Fruit fly (Drosophila melanogaster) whole organism, prepupa: ENCODE data around the gene CG31528.
A peak's percentile ranks its signal among the peaks of the same experiment; 100 is the strongest.

ENCODE experiments used
- Blimp-1 ChIP-seq: fragments of 200-800 bp; sonication (Bioruptor generic); optimal IDR thresholded peaks from 3 replicates; lab custom pipeline; 2017; ENCODE audit warnings: missing biosample characterization, missing genetic modification characterization, mild to moderate bottlenecking, moderate library complexity, missing genetic modification reagents
- CG10631 ChIP-seq: fragments of 200-800 bp; sonication (Bioruptor generic); optimal IDR thresholded peaks from 2 replicates; lab custom pipeline; 2016; ENCODE audit warnings: missing biosample characterization, missing genetic modification characterization
- CG11762 ChIP-seq: fragments of 200-800 bp; sonication (Bioruptor generic); optimal IDR thresholded peaks from 3 replicates; lab custom pipeline; 2016; ENCODE audit warnings: missing biosample characterization, missing genetic modification characterization; ENCODE audit not compliant: insufficient read depth
- CG3032 ChIP-seq: fragments of 200-800 bp; optimal IDR thresholded peaks from 2 replicates; lab custom pipeline; 2019; ENCODE audit warnings: missing biosample characterization, mild to moderate bottlenecking, missing genetic modification characterization, moderate library complexity
- CG31627 ChIP-seq: fragments of 200-800 bp; sonication (Bioruptor generic); optimal IDR thresholded peaks from 3 replicates; lab custom pipeline; 2016; ENCODE audit warnings: missing biosample characterization, missing genetic modification characterization
- CG32006 ChIP-seq: fragments of 200-800 bp; sonication (Bioruptor generic); optimal IDR thresholded peaks from 3 replicates; lab custom pipeline; 2017; ENCODE audit warnings: missing biosample characterization, mild to moderate bottlenecking, missing genetic modification characterization
- CG34406 ChIP-seq: fragments of 200-800 bp; sonication (Bioruptor generic); optimal IDR thresholded peaks from 3 replicates; lab custom pipeline; 2016; ENCODE audit warnings: missing biosample characterization, missing genetic modification characterization
- CG3919 ChIP-seq: fragments of 200-800 bp; sonication (Bioruptor generic); optimal IDR thresholded peaks from 3 replicates; lab custom pipeline; 2016; ENCODE audit warnings: missing biosample characterization, missing genetic modification characterization
- CG4318 ChIP-seq: fragments of 200-800 bp; sonication (Bioruptor generic); optimal IDR thresholded peaks from 3 replicates; lab custom pipeline; 2017; ENCODE audit warnings: missing biosample characterization, mild to moderate bottlenecking, missing genetic modification characterization
- CG6276 ChIP-seq: fragments of 200-800 bp; sonication (Bioruptor generic); optimal IDR thresholded peaks from 2 replicates; lab custom pipeline; 2017; ENCODE audit warnings: missing biosample characterization, mild to moderate bottlenecking, missing genetic modification characterization
- CG6854 ChIP-seq: fragments of 200-800 bp; sonication (Bioruptor generic); optimal IDR thresholded peaks from 2 replicates; lab custom pipeline; 2017; ENCODE audit warnings: missing biosample characterization, mild to moderate bottlenecking, missing genetic modification characterization
- CG8632 ChIP-seq: fragments of 200-800 bp; sonication (Bioruptor generic); optimal IDR thresholded peaks from 3 replicates; lab custom pipeline; 2016; ENCODE audit warnings: missing biosample characterization, missing genetic modification characterization
- CG9139 ChIP-seq: fragments of 200-800 bp; sonication (Bioruptor generic); optimal IDR thresholded peaks from 3 replicates; lab custom pipeline; 2017; ENCODE audit warnings: missing biosample characterization, mild to moderate bottlenecking, missing genetic modification characterization
- Eip75B ChIP-seq: fragments of 200-800 bp; sonication (Bioruptor generic); optimal IDR thresholded peaks from 3 replicates; lab custom pipeline; 2016; ENCODE audit warnings: missing biosample characterization, missing genetic modification characterization
- Eip78C ChIP-seq: fragments of 200-800 bp; sonication (Bioruptor generic); peaks from one replicate; lab custom pipeline; 2016; ENCODE audit warnings: missing biosample characterization, missing genetic modification characterization
- Ets21C ChIP-seq: fragments of 200-800 bp; sonication (Bioruptor generic); optimal IDR thresholded peaks from 3 replicates; lab custom pipeline; 2016; ENCODE audit warnings: missing biosample characterization, missing genetic modification characterization
- Ets96B ChIP-seq: fragments of 200-800 bp; optimal IDR thresholded peaks from 2 replicates; lab custom pipeline; 2019; ENCODE audit warnings: missing biosample characterization, mild to moderate bottlenecking, missing genetic modification characterization, moderate library complexity
- Hr38 ChIP-seq: sonication (Bioruptor generic); optimal IDR thresholded peaks from 2 replicates; lab custom pipeline; 2016; ENCODE audit warnings: missing biosample characterization, missing genetic modification characterization
- Hr39 ChIP-seq: fragments of 200-800 bp; sonication (Bioruptor generic); optimal IDR thresholded peaks from 2 replicates; lab custom pipeline; 2016; ENCODE audit warnings: missing biosample characterization, missing genetic modification characterization
- Hr4 ChIP-seq: fragments of 200-800 bp; sonication (Bioruptor generic); optimal IDR thresholded peaks from 3 replicates; lab custom pipeline; 2016; ENCODE audit warnings: missing biosample characterization, missing genetic modification characterization
- Lpt ChIP-seq: fragments of 200-800 bp; sonication (Bioruptor generic); optimal IDR thresholded peaks from 3 replicates; lab custom pipeline; 2016; ENCODE audit warnings: missing biosample characterization, missing genetic modification characterization
- Met ChIP-seq: fragments of 200-800 bp; sonication (Bioruptor generic); optimal IDR thresholded peaks from 3 replicates; lab custom pipeline; 2016; ENCODE audit warnings: missing biosample characterization, missing genetic modification characterization
- OdsH ChIP-seq: fragments of 200-800 bp; sonication (Bioruptor generic); optimal IDR thresholded peaks from 3 replicates; lab custom pipeline; 2016; ENCODE audit warnings: missing biosample characterization, missing genetic modification characterization
- Smox ChIP-seq: fragments of 200-800 bp; sonication (Bioruptor generic); optimal IDR thresholded peaks from 3 replicates; lab custom pipeline; 2016; ENCODE audit warnings: missing biosample characterization, missing genetic modification characterization
- Sox14 ChIP-seq: fragments of 200-800 bp; sonication (Bioruptor generic); optimal IDR thresholded peaks from 3 replicates; lab custom pipeline; 2016; ENCODE audit warnings: missing biosample characterization, missing genetic modification characterization
- Sox15 ChIP-seq: fragments of 200-800 bp; sonication (Bioruptor generic); optimal IDR thresholded peaks from 3 replicates; lab custom pipeline; 2016; ENCODE audit warnings: missing biosample characterization, missing genetic modification characterization
- achi ChIP-seq: fragments of 200-800 bp; sonication (Bioruptor generic); optimal IDR thresholded peaks from 3 replicates; lab custom pipeline; 2016; ENCODE audit warnings: missing biosample characterization, missing genetic modification characterization
- acj6 ChIP-seq: fragments of 200-800 bp; sonication (Bioruptor generic); optimal IDR thresholded peaks from 3 replicates; lab custom pipeline; 2016; ENCODE audit warnings: missing biosample characterization, missing genetic modification characterization
- cyc ChIP-seq: fragments of 200-800 bp; sonication (Bioruptor generic); optimal IDR thresholded peaks from 3 replicates; lab custom pipeline; 2016; ENCODE audit warnings: missing biosample characterization, missing genetic modification characterization
- dac ChIP-seq: fragments of 200-800 bp; sonication (Bioruptor generic); optimal IDR thresholded peaks from 2 replicates; lab custom pipeline; 2017; ENCODE audit warnings: missing biosample characterization, mild to moderate bottlenecking, missing genetic modification characterization
- dsx ChIP-seq: fragments of 200-800 bp; optimal IDR thresholded peaks from 3 replicates; lab custom pipeline; 2019; ENCODE audit warnings: missing biosample characterization, mild to moderate bottlenecking, missing genetic modification characterization, moderate library complexity; ENCODE audit not compliant: poor library complexity, severe bottlenecking
- eg ChIP-seq: fragments of 200-800 bp; sonication (Bioruptor generic); IDR thresholded peaks from 3 replicates; pipeline ENCODE4 v1.3.6; 2022; ENCODE audit warnings: missing biosample characterization, missing genetic modification characterization
- esn ChIP-seq: fragments of 200-800 bp; sonication (Bioruptor generic); optimal IDR thresholded peaks from 2 replicates; lab custom pipeline; 2016; ENCODE audit warnings: missing biosample characterization, mild to moderate bottlenecking, missing genetic modification characterization, moderate library complexity
- fd59A ChIP-seq: fragments of 200-800 bp; sonication (Bioruptor generic); optimal IDR thresholded peaks from 2 replicates; lab custom pipeline; 2017; ENCODE audit warnings: missing biosample characterization, mild to moderate bottlenecking, missing genetic modification characterization, missing genetic modification reagents
- fkh ChIP-seq: fragments of 200-800 bp; sonication (Bioruptor generic); optimal IDR thresholded peaks from 3 replicates; lab custom pipeline; 2017; ENCODE audit warnings: missing biosample characterization, mild to moderate bottlenecking, missing genetic modification characterization, moderate library complexity
- net ChIP-seq: fragments of 200-800 bp; sonication (Bioruptor generic); optimal IDR thresholded peaks from 3 replicates; lab custom pipeline; 2016; ENCODE audit warnings: missing biosample characterization, missing genetic modification characterization
- pdm3 ChIP-seq: fragments of 200-800 bp; sonication (Bioruptor generic); optimal IDR thresholded peaks from 3 replicates; lab custom pipeline; 2016; ENCODE audit warnings: missing biosample characterization, missing genetic modification characterization
- salr ChIP-seq, 2 experiments: fragments of 200-800 bp; sonication (Bioruptor generic); optimal IDR thresholded peaks; 3 replicates each; lab custom pipeline; 2016 to 2018; ENCODE audit warnings: missing biosample characterization in 2 of 2, missing genetic modification characterization in 2 of 2, mild to moderate bottlenecking in 1 of 2
- spab ChIP-seq: fragments of 200-800 bp; sonication (Bioruptor generic); optimal IDR thresholded peaks from 2 replicates; lab custom pipeline; 2017; ENCODE audit warnings: missing biosample characterization, mild to moderate bottlenecking, missing genetic modification characterization, missing genetic modification reagents
- ss ChIP-seq, 2 experiments: fragments of 200-800 bp; sonication (Bioruptor generic); optimal IDR thresholded peaks; 2 replicates in 1 of 2; 3 replicates in 1 of 2; lab custom pipeline; 2017 to 2018; ENCODE audit warnings: mild to moderate bottlenecking in 2 of 2, missing biosample characterization in 2 of 2, missing genetic modification characterization in 2 of 2, moderate library complexity in 1 of 2
- svp ChIP-seq: fragments of 200-800 bp; sonication (Bioruptor generic); peaks from one replicate; lab custom pipeline; 2016; ENCODE audit warnings: missing biosample characterization, missing genetic modification characterization
- topi ChIP-seq: fragments of 200-800 bp; sonication (Bioruptor generic); optimal IDR thresholded peaks from 3 replicates; lab custom pipeline; 2016; ENCODE audit warnings: missing biosample characterization, missing genetic modification characterization
- vri ChIP-seq: fragments of 200-800 bp; sonication (Bioruptor generic); optimal IDR thresholded peaks from 3 replicates; lab custom pipeline; 2016; ENCODE audit warnings: missing biosample characterization, mild to moderate bottlenecking, missing genetic modification characterization

CG31528 gene

DNA sequence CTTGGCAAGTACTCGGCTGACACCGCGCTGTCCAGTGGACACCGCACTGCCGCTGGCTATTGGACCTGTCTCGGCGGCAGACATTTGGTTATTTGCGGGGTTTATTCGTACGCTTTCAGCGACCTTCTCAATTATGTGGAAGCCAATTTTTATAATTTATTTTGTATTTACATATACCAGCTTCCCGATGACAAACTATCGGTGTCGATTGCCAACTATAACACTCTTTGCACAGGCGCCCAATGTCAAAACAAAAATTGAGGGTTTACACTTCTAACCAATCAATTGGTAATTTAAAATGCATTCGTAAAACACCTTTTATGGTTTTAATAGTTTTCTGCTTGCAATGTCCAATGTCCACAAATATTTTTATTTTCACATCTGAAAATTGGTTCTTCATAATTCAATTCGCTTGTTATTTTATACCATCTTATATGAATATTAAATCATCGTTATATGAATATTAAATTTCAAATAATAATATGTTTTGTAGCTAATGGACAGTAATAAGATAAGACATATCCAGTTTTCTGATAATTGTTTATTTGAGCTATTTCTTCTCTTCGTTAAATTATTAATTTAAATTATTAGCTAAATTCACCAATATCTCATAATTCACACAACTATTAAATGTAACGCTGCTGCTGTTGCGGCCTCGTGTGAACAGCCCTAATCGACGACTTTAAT, 16.3 kb upstream of the CG31528 start:
- TF ChIP-seq Eip78C (GFP tag; lab: Kevin White, UChicago): peak; percentile 65
- TF ChIP-seq Ets21C: peak; percentile 32
- TF ChIP-seq topi: peak; percentile 5
- TF ChIP-seq OdsH (GFP tag; lab: Kevin White, UChicago): peak; percentile 37
- peak; percentile 59 for TF ChIP-seq CG32006 (GFP tag; lab: Kevin White, UChicago)
- TF ChIP-seq vri: no peak
- no peak for TF ChIP-seq CG6854
- TF ChIP-seq pdm3: peak; percentile 40
- TF ChIP-seq cyc (GFP tag; lab: Kevin White, UChicago): peak; percentile 30
- peak; percentile 23; the same call in 1 of the 3 replicates for TF ChIP-seq eg
- peak; percentile 9 for TF ChIP-seq Hr4
- peak; percentile 33 for TF ChIP-seq achi
- TF ChIP-seq esn (GFP tag; lab: Kevin White, UChicago): peak; percentile 2
- peak in 1 of 2 experiments; percentile 52 for TF ChIP-seq salr (GFP tag; optimal IDR thresholded peaks at IDR 0.05; lab: Kevin White, UChicago)
- peak; percentile 40 for TF ChIP-seq CG3032 (tag; lab: Kevin White, UChicago)
- peak; percentile 29 for TF ChIP-seq CG4318 (GFP tag; lab: Kevin White, UChicago)
- TF ChIP-seq CG6276 (GFP tag; lab: Kevin White, UChicago): no peak
- no peak for TF ChIP-seq Hr38 (GFP tag; lab: Kevin White, UChicago)
- peak; percentile 7 for TF ChIP-seq CG8632 (GFP tag; lab: Kevin White, UChicago)
- no peak for TF ChIP-seq Eip75B (GFP tag; lab: Kevin White, UChicago)
- peak; percentile 47 for TF ChIP-seq CG31627 (GFP tag; lab: Kevin White, UChicago)
- TF ChIP-seq Sox15: peak; percentile 19
- no peak for TF ChIP-seq net (GFP tag; lab: Kevin White, UChicago)
- peak; percentile 7 for TF ChIP-seq Ets96B (tag; lab: Kevin White, UChicago)
- peak in 1 of 2 experiments; percentile 51 for TF ChIP-seq ss (GFP tag; optimal IDR thresholded peaks at IDR 0.05; lab: Kevin White, UChicago)
- TF ChIP-seq Hr39 (GFP tag; lab: Kevin White, UChicago): peak; percentile 30
- TF ChIP-seq Lpt (GFP tag; lab: Kevin White, UChicago): peak; percentile 5
- TF ChIP-seq fkh (GFP tag; lab: Kevin White, UChicago): peak; percentile 66
- peak; percentile 45 for TF ChIP-seq acj6 (GFP tag; lab: Kevin White, UChicago)
- no peak for TF ChIP-seq Smox (GFP tag; lab: Kevin White, UChicago)
- TF ChIP-seq CG10631 (GFP tag; lab: Kevin White, UChicago): peak; percentile 14
- no peak for TF ChIP-seq fd59A (GFP tag; lab: Kevin White, UChicago)
- TF ChIP-seq Met: peak; percentile 28
- peak; percentile 2 for TF ChIP-seq Blimp-1 (GFP tag; lab: Kevin White, UChicago)
- TF ChIP-seq Sox14: no peak
- no peak for TF ChIP-seq spab
- TF ChIP-seq, all 60 proteins: peak for 26

DNA sequence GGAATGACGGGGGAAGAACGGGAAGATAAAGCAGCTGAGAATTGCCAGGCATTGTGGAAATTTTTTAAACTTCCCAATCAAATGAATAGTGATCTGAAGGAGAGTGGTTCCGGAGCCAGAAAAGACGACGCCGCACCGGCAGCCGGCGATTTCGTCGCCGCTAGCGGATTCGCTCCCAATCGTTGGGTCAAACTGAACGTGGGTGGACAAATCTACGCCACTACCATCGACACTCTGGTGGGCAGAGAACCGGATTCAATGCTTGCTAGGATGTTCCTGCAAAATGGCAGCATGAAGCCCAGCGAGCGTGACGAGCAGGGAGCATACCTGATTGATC, 15.8 kb upstream of the CG31528 start, which contains the start of gene CG14647:
Gene CG14647 (plus strand): TSS at position 14 of the 337 bp plus-strand sequence.
- TF ChIP-seq CG34406 (GFP tag; lab: Kevin White, UChicago) (no peak), esn (GFP tag; lab: Kevin White, UChicago) (no peak), CG31627 (GFP tag; lab: Kevin White, UChicago) (no peak), CG9139 (GFP tag; lab: Kevin White, UChicago) (no peak), CG3919 (no peak), CG10631 (GFP tag; lab: Kevin White, UChicago) (no peak), fkh (GFP tag; lab: Kevin White, UChicago) (no peak), svp (GFP tag; lab: Kevin White, UChicago) (no peak), Smox (GFP tag; lab: Kevin White, UChicago) (no peak), topi (no peak), dac (GFP tag; lab: Kevin White, UChicago) (no peak), dsx (no peak), ss (GFP tag; optimal IDR thresholded peaks at IDR 0.05; lab: Kevin White, UChicago) (no peak), CG11762 (GFP tag; lab: Kevin White, UChicago) (no peak), CG6276 (GFP tag; lab: Kevin White, UChicago) (no peak)
